Worm (Caenorhabditis elegans): ENCODE measurements around the gene sec-15.

The sec-15 gene

ce11 chrX:8805475-8805874 is 30.0 kb downstream of the sec-15 start:
- TF ChIP-seq ceh-8 (GFP tag; optimal IDR thresholded peaks at IDR 0.05) (peak; percentile 59), rnt-1 (tag; optimal IDR thresholded peaks at IDR 0.05) (no peak)

- no peak for TF ChIP-seq grh-1 (GFP tag; IDR thresholded peaks at IDR 0.05)
- TF ChIP-seq alr-1 (tag; optimal IDR thresholded peaks at IDR 0.05; ENCODE audit: borderline replicate concordance), result no peak
- TF ChIP-seq unc-62 (GFP tag; optimal IDR thresholded peaks at IDR 0.05), result no peak
- no peak for TF ChIP-seq C34B4.2 (tag; optimal IDR thresholded peaks at IDR 0.05)
- no peak for TF ChIP-seq ceh-88 (GFP tag; IDR thresholded peaks at IDR 0.05)
- TF ChIP-seq nhr-85 (tag), result no peak
- TF ChIP-seq ets-5 (GFP tag; IDR thresholded peaks at IDR 0.05), result no peak
- no peak for TF ChIP-seq jun-1 (tag; optimal IDR thresholded peaks at IDR 0.05)
- TF ChIP-seq ztf-4 (tag; optimal IDR thresholded peaks at IDR 0.05), result peak; percentile 21
- no peak for TF ChIP-seq lin-15B (tag; optimal IDR thresholded peaks at IDR 0.05)
- no peak for TF ChIP-seq fos-1 (tag; optimal IDR thresholded peaks at IDR 0.05)
- TF ChIP-seq nhr-12 (tag; optimal IDR thresholded peaks at IDR 0.05), result no peak
- no peak for TF ChIP-seq lir-3 (tag; optimal IDR thresholded peaks at IDR 0.05; ENCODE audit: poor library complexity)
- TF ChIP-seq pag-3 (tag; optimal IDR thresholded peaks at IDR 0.05; ENCODE audit: borderline replicate concordance, insufficient read depth), result no peak
- no peak for TF ChIP-seq lin-35 (GFP tag; optimal IDR thresholded peaks at IDR 0.05)
- no peak for TF ChIP-seq C16A3.4 (tag; optimal IDR thresholded peaks at IDR 0.05)
- no peak for TF ChIP-seq mep-1 (tag; optimal IDR thresholded peaks at IDR 0.05)
- TF ChIP-seq nhr-77 (tag; optimal IDR thresholded peaks at IDR 0.05), result no peak
- peak; percentile 28 for TF ChIP-seq pax-3 (tag; optimal IDR thresholded peaks at IDR 0.05)
- TF ChIP-seq hpl-2 (GFP tag; optimal IDR thresholded peaks at IDR 0.05), result no peak
- no peak for TF ChIP-seq skn-1 (tag; optimal IDR thresholded peaks at IDR 0.05)
- no peak for TF ChIP-seq ama-1 (optimal IDR thresholded peaks at IDR 0.05)
- no peak for TF ChIP-seq nhr-20 (tag; optimal IDR thresholded peaks at IDR 0.05)
- no peak for TF ChIP-seq unc-30 (tag; optimal IDR thresholded peaks at IDR 0.05)
- no peak for TF ChIP-seq tlp-1 (tag; optimal IDR thresholded peaks at IDR 0.05)
- TF ChIP-seq nhr-11 (tag; optimal IDR thresholded peaks at IDR 0.05), result no peak
- no peak for TF ChIP-seq mdl-1 (tag; optimal IDR thresholded peaks at IDR 0.05)
- no peak for TF ChIP-seq sptf-1 (tag; optimal IDR thresholded peaks at IDR 0.05)
- TF ChIP-seq isw-1 (GFP tag; IDR thresholded peaks at IDR 0.05), result no peak
- no peak for TF ChIP-seq ceh-90 (tag; optimal IDR thresholded peaks at IDR 0.05)
- no peak for TF ChIP-seq aly-2 (tag; optimal IDR thresholded peaks at IDR 0.05)
- no peak for TF ChIP-seq pqm-1 (tag; optimal IDR thresholded peaks at IDR 0.05)
- no peak for TF ChIP-seq irx-1 (tag; optimal IDR thresholded peaks at IDR 0.05)
- TF ChIP-seq snpc-4 (tag; optimal IDR thresholded peaks at IDR 0.05), result no peak
- no peak for TF ChIP-seq nhr-19 (GFP tag; conservative IDR thresholded peaks at IDR 0.05)
- peak; percentile 55 for TF ChIP-seq nhr-71 (tag; optimal IDR thresholded peaks at IDR 0.05)
- TF ChIP-seq rnt-1 (tag; optimal IDR thresholded peaks at IDR 0.05), result no peak
- TF ChIP-seq mab-9 (GFP tag; IDR thresholded peaks at IDR 0.05), result no peak
- TF ChIP-seq efl-1 (optimal IDR thresholded peaks at IDR 0.05), result no peak
- no peak for TF ChIP-seq efl-1 (GFP tag; optimal IDR thresholded peaks at IDR 0.05 in 1 of 2)
- TF ChIP-seq snu-23 (GFP tag; optimal IDR thresholded peaks at IDR 0.05), result no peak
- no peak for TF ChIP-seq aha-1 (tag; optimal IDR thresholded peaks at IDR 0.05)
- TF ChIP-seq ztf-11 (tag; optimal IDR thresholded peaks at IDR 0.05), result no peak
- TF ChIP-seq zag-1 (tag; optimal IDR thresholded peaks at IDR 0.05), result no peak
- peak; percentile 75 for TF ChIP-seq dsc-1 (tag; optimal IDR thresholded peaks at IDR 0.05)
- no peak for TF ChIP-seq nhr-28 (tag; optimal IDR thresholded peaks at IDR 0.05)
- TF ChIP-seq nhr-90 (tag; optimal IDR thresholded peaks at IDR 0.05; ENCODE audit: poor library complexity), result no peak
- no peak for TF ChIP-seq fkh-4 (tag; optimal IDR thresholded peaks at IDR 0.05; ENCODE audit: borderline replicate concordance)
- peak; percentile 33 for TF ChIP-seq swsn-7 (tag; optimal IDR thresholded peaks at IDR 0.05)
- no peak for TF ChIP-seq unc-86 (tag; optimal IDR thresholded peaks at IDR 0.05)
- TF ChIP-seq blmp-1 (tag; optimal IDR thresholded peaks at IDR 0.05), result no peak
- peak; percentile 18 for TF ChIP-seq fkh-8 (tag; optimal IDR thresholded peaks at IDR 0.05)
- peak; percentile 56 for TF ChIP-seq nhr-47 (tag; optimal IDR thresholded peaks at IDR 0.05)
These were observed 34.5 kb downstream of the sec-15 start for ce11 chrX:8800983-8801382.

Data from whole organism, L1 larva.